Fruit fly (Drosophila melanogaster) whole organism, prepupa: Measurements from ENCODE around the gene CG4374.

ENCODE experiments used
- Blimp-1 ChIP-seq: fragments of 200-800 bp; sonication (Bioruptor generic); optimal IDR thresholded peaks from 3 replicates; lab custom pipeline; 2017; ENCODE audit warnings: missing biosample characterization, missing genetic modification characterization, mild to moderate bottlenecking, moderate library complexity, missing genetic modification reagents
- CG10631 ChIP-seq: fragments of 200-800 bp; sonication (Bioruptor generic); optimal IDR thresholded peaks from 2 replicates; lab custom pipeline; 2016; ENCODE audit warnings: missing biosample characterization, missing genetic modification characterization
- CG10669 ChIP-seq: fragments of 200-800 bp; sonication (Bioruptor generic); optimal IDR thresholded peaks from 3 replicates; lab custom pipeline; 2018; ENCODE audit warnings: missing biosample characterization, mild to moderate bottlenecking, missing genetic modification characterization, moderate library complexity
- CG11294 ChIP-seq: fragments of 200-800 bp; sonication (Bioruptor generic); IDR thresholded peaks from 2 replicates; pipeline ENCODE4 v1.3.6; 2022; ENCODE audit warnings: missing biosample characterization, missing genetic modification characterization
- CG11762 ChIP-seq: fragments of 200-800 bp; sonication (Bioruptor generic); optimal IDR thresholded peaks from 3 replicates; lab custom pipeline; 2016; ENCODE audit warnings: missing biosample characterization, missing genetic modification characterization; ENCODE audit not compliant: insufficient read depth
- CG11902 ChIP-seq: fragments of 200-800 bp; sonication (Bioruptor generic); optimal IDR thresholded peaks from 3 replicates; lab custom pipeline; 2016; ENCODE audit warnings: missing biosample characterization, missing genetic modification characterization
- CG1621 ChIP-seq: fragments of 200-800 bp; sonication (Bioruptor generic); optimal IDR thresholded peaks from 3 replicates; lab custom pipeline; 2018; ENCODE audit warnings: missing biosample characterization, mild to moderate bottlenecking, missing genetic modification characterization
- CG16779 ChIP-seq: fragments of 200-800 bp; sonication (Bioruptor generic); optimal IDR thresholded peaks from 3 replicates; lab custom pipeline; 2017; ENCODE audit warnings: missing biosample characterization, mild to moderate bottlenecking, missing genetic modification characterization
- CG3032 ChIP-seq: fragments of 200-800 bp; optimal IDR thresholded peaks from 2 replicates; lab custom pipeline; 2019; ENCODE audit warnings: missing biosample characterization, mild to moderate bottlenecking, missing genetic modification characterization, moderate library complexity
- CG31627 ChIP-seq: fragments of 200-800 bp; sonication (Bioruptor generic); optimal IDR thresholded peaks from 3 replicates; lab custom pipeline; 2016; ENCODE audit warnings: missing biosample characterization, missing genetic modification characterization
- CG32006 ChIP-seq: fragments of 200-800 bp; sonication (Bioruptor generic); optimal IDR thresholded peaks from 3 replicates; lab custom pipeline; 2017; ENCODE audit warnings: missing biosample characterization, mild to moderate bottlenecking, missing genetic modification characterization
- CG34406 ChIP-seq: fragments of 200-800 bp; sonication (Bioruptor generic); optimal IDR thresholded peaks from 3 replicates; lab custom pipeline; 2016; ENCODE audit warnings: missing biosample characterization, missing genetic modification characterization
- CG3919 ChIP-seq: fragments of 200-800 bp; sonication (Bioruptor generic); optimal IDR thresholded peaks from 3 replicates; lab custom pipeline; 2016; ENCODE audit warnings: missing biosample characterization, missing genetic modification characterization
- CG4318 ChIP-seq: fragments of 200-800 bp; sonication (Bioruptor generic); optimal IDR thresholded peaks from 3 replicates; lab custom pipeline; 2017; ENCODE audit warnings: missing biosample characterization, mild to moderate bottlenecking, missing genetic modification characterization
- CG6276 ChIP-seq: fragments of 200-800 bp; sonication (Bioruptor generic); optimal IDR thresholded peaks from 2 replicates; lab custom pipeline; 2017; ENCODE audit warnings: missing biosample characterization, mild to moderate bottlenecking, missing genetic modification characterization
- CG6792 ChIP-seq: fragments of 200-800 bp; sonication (Bioruptor generic); optimal IDR thresholded peaks from 3 replicates; lab custom pipeline; 2016; ENCODE audit warnings: missing biosample characterization, missing genetic modification characterization
- CG6808 ChIP-seq: fragments of 200-800 bp; sonication (Bioruptor generic); optimal IDR thresholded peaks from 3 replicates; lab custom pipeline; 2017; ENCODE audit warnings: missing biosample characterization, missing genetic modification characterization, mild to moderate bottlenecking, moderate library complexity, missing genetic modification reagents
- CG6854 ChIP-seq: fragments of 200-800 bp; sonication (Bioruptor generic); optimal IDR thresholded peaks from 2 replicates; lab custom pipeline; 2017; ENCODE audit warnings: missing biosample characterization, mild to moderate bottlenecking, missing genetic modification characterization
- CG7368 ChIP-seq: fragments of 200-800 bp; sonication (Bioruptor generic); optimal IDR thresholded peaks from 3 replicates; lab custom pipeline; 2016; ENCODE audit warnings: missing biosample characterization, missing genetic modification characterization
- CG8119 ChIP-seq: fragments of 200-800 bp; sonication (Bioruptor generic); IDR thresholded peaks from 3 replicates; pipeline ENCODE4 v1.3.6; 2022; ENCODE audit warnings: missing biosample characterization, missing genetic modification characterization
- CG8632 ChIP-seq: fragments of 200-800 bp; sonication (Bioruptor generic); optimal IDR thresholded peaks from 3 replicates; lab custom pipeline; 2016; ENCODE audit warnings: missing biosample characterization, missing genetic modification characterization
- CG9139 ChIP-seq: fragments of 200-800 bp; sonication (Bioruptor generic); optimal IDR thresholded peaks from 3 replicates; lab custom pipeline; 2017; ENCODE audit warnings: missing biosample characterization, mild to moderate bottlenecking, missing genetic modification characterization
- Eip78C ChIP-seq: fragments of 200-800 bp; sonication (Bioruptor generic); peaks from one replicate; lab custom pipeline; 2016; ENCODE audit warnings: missing biosample characterization, missing genetic modification characterization
- Eip93F ChIP-seq: fragments of 200-800 bp; sonication (Bioruptor generic); optimal IDR thresholded peaks from 2 replicates; lab custom pipeline; 2016; ENCODE audit warnings: missing biosample characterization, mild to moderate bottlenecking, missing genetic modification characterization
- Ets21C ChIP-seq: fragments of 200-800 bp; sonication (Bioruptor generic); optimal IDR thresholded peaks from 3 replicates; lab custom pipeline; 2016; ENCODE audit warnings: missing biosample characterization, missing genetic modification characterization
- Ets96B ChIP-seq: fragments of 200-800 bp; optimal IDR thresholded peaks from 2 replicates; lab custom pipeline; 2019; ENCODE audit warnings: missing biosample characterization, mild to moderate bottlenecking, missing genetic modification characterization, moderate library complexity
- Gug ChIP-seq: fragments of 200-800 bp; sonication (Bioruptor generic); IDR thresholded peaks from 2 replicates; pipeline ENCODE4 v1.3.6; 2022; ENCODE audit warnings: missing biosample characterization, missing genetic modification characterization
- Hr38 ChIP-seq: sonication (Bioruptor generic); optimal IDR thresholded peaks from 2 replicates; lab custom pipeline; 2016; ENCODE audit warnings: missing biosample characterization, missing genetic modification characterization
- Hr4 ChIP-seq: fragments of 200-800 bp; sonication (Bioruptor generic); optimal IDR thresholded peaks from 3 replicates; lab custom pipeline; 2016; ENCODE audit warnings: missing biosample characterization, missing genetic modification characterization
- Lpt ChIP-seq: fragments of 200-800 bp; sonication (Bioruptor generic); optimal IDR thresholded peaks from 3 replicates; lab custom pipeline; 2016; ENCODE audit warnings: missing biosample characterization, missing genetic modification characterization
- Met ChIP-seq: fragments of 200-800 bp; sonication (Bioruptor generic); optimal IDR thresholded peaks from 3 replicates; lab custom pipeline; 2016; ENCODE audit warnings: missing biosample characterization, missing genetic modification characterization
- OdsH ChIP-seq: fragments of 200-800 bp; sonication (Bioruptor generic); optimal IDR thresholded peaks from 3 replicates; lab custom pipeline; 2016; ENCODE audit warnings: missing biosample characterization, missing genetic modification characterization
- Smox ChIP-seq: fragments of 200-800 bp; sonication (Bioruptor generic); optimal IDR thresholded peaks from 3 replicates; lab custom pipeline; 2016; ENCODE audit warnings: missing biosample characterization, missing genetic modification characterization
- Sox102F ChIP-seq: fragments of 200-800 bp; sonication (Bioruptor generic); optimal IDR thresholded peaks from 2 replicates; lab custom pipeline; 2016; ENCODE audit warnings: missing biosample characterization, mild to moderate bottlenecking, missing genetic modification characterization
- acj6 ChIP-seq: fragments of 200-800 bp; sonication (Bioruptor generic); optimal IDR thresholded peaks from 3 replicates; lab custom pipeline; 2016; ENCODE audit warnings: missing biosample characterization, missing genetic modification characterization
- cyc ChIP-seq: fragments of 200-800 bp; sonication (Bioruptor generic); optimal IDR thresholded peaks from 3 replicates; lab custom pipeline; 2016; ENCODE audit warnings: missing biosample characterization, missing genetic modification characterization
- dac ChIP-seq: fragments of 200-800 bp; sonication (Bioruptor generic); optimal IDR thresholded peaks from 2 replicates; lab custom pipeline; 2017; ENCODE audit warnings: missing biosample characterization, mild to moderate bottlenecking, missing genetic modification characterization
- eg ChIP-seq: fragments of 200-800 bp; sonication (Bioruptor generic); IDR thresholded peaks from 3 replicates; pipeline ENCODE4 v1.3.6; 2022; ENCODE audit warnings: missing biosample characterization, missing genetic modification characterization
- esn ChIP-seq: fragments of 200-800 bp; sonication (Bioruptor generic); optimal IDR thresholded peaks from 2 replicates; lab custom pipeline; 2016; ENCODE audit warnings: missing biosample characterization, mild to moderate bottlenecking, missing genetic modification characterization, moderate library complexity
- fd59A ChIP-seq: fragments of 200-800 bp; sonication (Bioruptor generic); optimal IDR thresholded peaks from 2 replicates; lab custom pipeline; 2017; ENCODE audit warnings: missing biosample characterization, mild to moderate bottlenecking, missing genetic modification characterization, missing genetic modification reagents
- fkh ChIP-seq: fragments of 200-800 bp; sonication (Bioruptor generic); optimal IDR thresholded peaks from 3 replicates; lab custom pipeline; 2017; ENCODE audit warnings: missing biosample characterization, mild to moderate bottlenecking, missing genetic modification characterization, moderate library complexity
- lz ChIP-seq: fragments of 200-800 bp; sonication (Bioruptor generic); optimal IDR thresholded peaks from 3 replicates; lab custom pipeline; 2016; ENCODE audit warnings: missing biosample characterization, missing genetic modification characterization
- pdm3 ChIP-seq: fragments of 200-800 bp; sonication (Bioruptor generic); optimal IDR thresholded peaks from 3 replicates; lab custom pipeline; 2016; ENCODE audit warnings: missing biosample characterization, missing genetic modification characterization
- salr ChIP-seq, 2 experiments: fragments of 200-800 bp; sonication (Bioruptor generic); optimal IDR thresholded peaks; 3 replicates each; lab custom pipeline; 2016 to 2018; ENCODE audit warnings: missing biosample characterization in 2 of 2, missing genetic modification characterization in 2 of 2, mild to moderate bottlenecking in 1 of 2
- spab ChIP-seq: fragments of 200-800 bp; sonication (Bioruptor generic); optimal IDR thresholded peaks from 2 replicates; lab custom pipeline; 2017; ENCODE audit warnings: missing biosample characterization, mild to moderate bottlenecking, missing genetic modification characterization, missing genetic modification reagents
- ss ChIP-seq, 2 experiments: fragments of 200-800 bp; sonication (Bioruptor generic); optimal IDR thresholded peaks; 2 replicates in 1 of 2; 3 replicates in 1 of 2; lab custom pipeline; 2017 to 2018; ENCODE audit warnings: mild to moderate bottlenecking in 2 of 2, missing biosample characterization in 2 of 2, missing genetic modification characterization in 2 of 2, moderate library complexity in 1 of 2
- svp ChIP-seq: fragments of 200-800 bp; sonication (Bioruptor generic); peaks from one replicate; lab custom pipeline; 2016; ENCODE audit warnings: missing biosample characterization, missing genetic modification characterization
- vri ChIP-seq: fragments of 200-800 bp; sonication (Bioruptor generic); optimal IDR thresholded peaks from 3 replicates; lab custom pipeline; 2016; ENCODE audit warnings: missing biosample characterization, mild to moderate bottlenecking, missing genetic modification characterization

Gene CG4374

dm6 chr3R:23425107-23425506 lies 47.0 kb downstream of the CG4374 start (continued):
- TF ChIP-seq CG10631 (GFP tag; lab: Kevin White, UChicago) (no peak), Smox (GFP tag; lab: Kevin White, UChicago) (peak; percentile 50), Hr38 (GFP tag; lab: Kevin White, UChicago) (no peak), svp (GFP tag; lab: Kevin White, UChicago) (peak; percentile 91), CG10669 (GFP tag; lab: Kevin White, UChicago) (no peak), CG6854 (GFP tag; lab: Kevin White, UChicago) (no peak), Lpt (no peak), Hr4 (GFP tag; lab: Kevin White, UChicago) (no peak), CG8632 (peak; percentile 38), CG34406 (GFP tag; lab: Kevin White, UChicago) (peak; percentile 24), CG16779 (tag; lab: Kevin White, UChicago) (no peak), dac (GFP tag; lab: Kevin White, UChicago) (no peak), CG11762 (GFP tag; lab: Kevin White, UChicago) (no peak), CG6276 (GFP tag; lab: Kevin White, UChicago) (no peak), Eip93F (GFP tag; lab: Kevin White, UChicago) (no peak), CG3032 (tag; lab: Kevin White, UChicago) (no peak), CG6792 (GFP tag; lab: Kevin White, UChicago) (peak; percentile 51), CG32006 (GFP tag; lab: Kevin White, UChicago) (no peak), CG6808 (GFP tag; lab: Kevin White, UChicago) (no peak), fd59A (GFP tag; lab: Kevin White, UChicago) (no peak), eg (GFP tag; lab: Robert Waterston, UW) (no peak), fkh (GFP tag; lab: Kevin White, UChicago) (no peak), CG1621 (tag; lab: Kevin White, UChicago) (no peak), acj6 (peak; percentile 35), Ets21C (GFP tag; lab: Kevin White, UChicago) (peak; percentile 19), cyc (GFP tag; lab: Kevin White, UChicago) (peak; percentile 53), CG3919 (GFP tag; lab: Kevin White, UChicago) (peak; percentile 37), vri (GFP tag; lab: Kevin White, UChicago) (no peak), CG9139 (GFP tag; lab: Kevin White, UChicago) (no peak), Eip78C (GFP tag; lab: Kevin White, UChicago) (peak; percentile 79), pdm3 (GFP tag; lab: Kevin White, UChicago) (peak; percentile 2), CG8119 (GFP tag; lab: Robert Waterston, UW) (no peak), esn (GFP tag; lab: Kevin White, UChicago) (peak; percentile 69), Gug (no peak), Ets96B (no peak), CG4318 (GFP tag; lab: Kevin White, UChicago) (no peak), CG11902 (peak; percentile 18), spab (no peak)

- no peak for TF ChIP-seq salr (GFP tag; optimal IDR thresholded peaks at IDR 0.05; lab: Kevin White, UChicago)
- TF ChIP-seq Gug: no peak
- no peak for TF ChIP-seq CG31627 (GFP tag; lab: Kevin White, UChicago)
- no peak for TF ChIP-seq fd59A (GFP tag; lab: Kevin White, UChicago)
- TF ChIP-seq CG11294: no peak
- no peak for TF ChIP-seq pdm3 (GFP tag; lab: Kevin White, UChicago)
- TF ChIP-seq Hr38 (GFP tag; lab: Kevin White, UChicago): no peak
- no peak for TF ChIP-seq lz (GFP tag; lab: Kevin White, UChicago)
- no peak for TF ChIP-seq Met
- TF ChIP-seq Blimp-1 (GFP tag; lab: Kevin White, UChicago): no peak
- TF ChIP-seq CG6276 (GFP tag; lab: Kevin White, UChicago): no peak
- TF ChIP-seq CG7368: no peak
- TF ChIP-seq CG6808 (GFP tag; lab: Kevin White, UChicago): no peak
- no peak for TF ChIP-seq ss (GFP tag; optimal IDR thresholded peaks at IDR 0.05; lab: Kevin White, UChicago)
- no peak for TF ChIP-seq CG8119 (GFP tag; lab: Robert Waterston, UW)
- TF ChIP-seq CG6854 (GFP tag; lab: Kevin White, UChicago): no peak
- no peak for TF ChIP-seq Sox102F (GFP tag; lab: Kevin White, UChicago)
- no peak for TF ChIP-seq OdsH (GFP tag; lab: Kevin White, UChicago)
- TF ChIP-seq Eip93F (GFP tag; lab: Kevin White, UChicago): no peak
- no peak for TF ChIP-seq CG8632
Measured at dm6 chr3R:23421925-23422324, 50.2 kb downstream of the CG4374 start.
